Worm (Caenorhabditis elegans) whole organism, L4 larva: ENCODE results near the gene cri-3.
A peak's percentile ranks its signal among the peaks of the same experiment; 100 is the strongest.

ENCODE experiments used
- D1046.2 ChIP-seq: fragments of 200-800 bp; sonication (Bioruptor generic); IDR thresholded peaks from 2 replicates; pipeline ENCODE4 v1.3.6; 2022; ENCODE audit warnings: missing genetic modification characterization, missing compliant biosample characterization
- F26F4.8 ChIP-seq: fragments of 200-800 bp; sonication (Bioruptor generic); conservative IDR thresholded peaks from 2 replicates; pipeline ENCODE4 v1.3.6; 2022; ENCODE audit warnings: missing genetic modification characterization, missing compliant biosample characterization
- F44E2.7 ChIP-seq: fragments of 200-800 bp; sonication (Bioruptor generic); IDR thresholded peaks from 2 replicates; pipeline ENCODE4 v2.1.2; 2022; ENCODE audit warnings: missing genetic modification characterization, missing compliant biosample characterization
- R02D3.7 ChIP-seq: fragments of 150-350 bp; sonication (generic microtip); optimal IDR thresholded peaks from 3 replicates; lab custom pipeline; 2014; ENCODE audit warnings: missing biosample characterization, missing genetic modification characterization
- T26A8.4 ChIP-seq: fragments of 200-800 bp; sonication (Bioruptor generic); IDR thresholded peaks from 2 replicates; pipeline ENCODE4 v1.3.6; 2022; ENCODE audit warnings: missing genetic modification characterization, missing compliant biosample characterization
- Y5F2A.4 ChIP-seq: fragments of 200-800 bp; sonication (Bioruptor generic); optimal IDR thresholded peaks from 2 replicates; lab custom pipeline; 2018; ENCODE audit warnings: mild to moderate bottlenecking, missing genetic modification characterization, missing compliant biosample characterization
- ZK337.2 ChIP-seq: fragments of 200-800 bp; sonication (Bioruptor generic); IDR thresholded peaks from 2 replicates; pipeline ENCODE4 v1.3.6; 2022; ENCODE audit warnings: missing genetic modification reagents, missing genetic modification characterization, missing compliant biosample characterization
- aha-1 ChIP-seq: fragments of 150-350 bp; peaks from one replicate; lab custom pipeline; 2014; ENCODE audit warnings: missing biosample characterization, missing genetic modification characterization
- ceh-28 ChIP-seq: fragments of 150-350 bp; optimal IDR thresholded peaks from 2 replicates; lab custom pipeline; 2014; ENCODE audit warnings: missing biosample characterization, missing genetic modification reagents, missing genetic modification characterization
- ceh-44 ChIP-seq: fragments of 200-800 bp; sonication (Bioruptor generic); IDR thresholded peaks from 2 replicates; pipeline ENCODE4 v1.3.6; 2022; ENCODE audit warnings: missing genetic modification reagents, missing genetic modification characterization, missing compliant biosample characterization
- daf-16 ChIP-seq, 3 experiments: sonication (generic microtip); optimal IDR thresholded peaks; 2 replicates each; lab custom pipeline; 2016 to 2017; ENCODE audit warnings: missing genetic modification characterization in 3 of 3, missing genetic modification reagents in 3 of 3, mild to moderate bottlenecking in 2 of 3, missing compliant biosample characterization in 2 of 3, missing biosample characterization in 1 of 3, moderate library complexity in 1 of 3
- dmd-6 ChIP-seq: fragments of 200-800 bp; sonication (Bioruptor generic); IDR thresholded peaks from 2 replicates; pipeline ENCODE4 v1.3.6; 2022; ENCODE audit warnings: missing genetic modification reagents, missing genetic modification characterization, missing compliant biosample characterization
- dpl-1 ChIP-seq: fragments of 150-350 bp; optimal IDR thresholded peaks from 2 replicates; lab custom pipeline; 2014; ENCODE audit warnings: missing biosample characterization, missing genetic modification reagents, missing genetic modification characterization
- dve-1 ChIP-seq: sonication (generic microtip); optimal IDR thresholded peaks from 2 replicates; lab custom pipeline; 2017; ENCODE audit warnings: antibody characterized with exemption, mild to moderate bottlenecking, missing genetic modification characterization, missing compliant biosample characterization; ENCODE audit not compliant: insufficient read depth
- fos-1 ChIP-seq: fragments of 150-350 bp; optimal IDR thresholded peaks from 2 replicates; lab custom pipeline; 2014; ENCODE audit warnings: missing biosample characterization, missing genetic modification characterization
- hlh-11 ChIP-seq: fragments of 200-800 bp; sonication (Bioruptor generic); optimal IDR thresholded peaks from 2 replicates; lab custom pipeline; 2018; ENCODE audit warnings: mild to moderate bottlenecking, missing genetic modification characterization, missing compliant biosample characterization
- hlh-30 ChIP-seq: sonication (generic microtip); optimal IDR thresholded peaks from 2 replicates; lab custom pipeline; 2017; ENCODE audit warnings: antibody characterized with exemption, mild to moderate bottlenecking, missing genetic modification characterization, missing compliant biosample characterization; ENCODE audit not compliant: insufficient read depth
- jun-1 ChIP-seq: fragments of 150-350 bp; optimal IDR thresholded peaks from 2 replicates; lab custom pipeline; 2014; ENCODE audit warnings: missing biosample characterization, missing genetic modification reagents, missing genetic modification characterization
- lin-13 ChIP-seq: fragments of 150-350 bp; optimal IDR thresholded peaks from 2 replicates; lab custom pipeline; 2014; ENCODE audit warnings: missing biosample characterization, missing genetic modification reagents, missing genetic modification characterization
- lin-38 ChIP-seq: fragments of 200-800 bp; sonication (Bioruptor generic); IDR thresholded peaks from 2 replicates; pipeline ENCODE4 v1.3.6; 2022; ENCODE audit warnings: missing genetic modification reagents, missing genetic modification characterization, missing compliant biosample characterization
- lir-3 ChIP-seq: sonication (generic microtip); optimal IDR thresholded peaks from 2 replicates; lab custom pipeline; 2016; ENCODE audit warnings: mild to moderate bottlenecking, missing genetic modification characterization, missing compliant biosample characterization
- madf-5 ChIP-seq, 2 experiments: fragments of 200-800 bp; sonication (Bioruptor generic); IDR thresholded peaks; 2 replicates each; pipeline ENCODE4 v1.3.6; 2022; ENCODE audit warnings: missing compliant biosample characterization in 2 of 2, missing genetic modification characterization in 2 of 2
- madf-9 ChIP-seq: fragments of 200-800 bp; sonication (Bioruptor generic); conservative IDR thresholded peaks from 2 replicates; pipeline ENCODE4 v1.3.6; 2022; ENCODE audit warnings: missing genetic modification reagents, missing genetic modification characterization, missing compliant biosample characterization
- mdl-1 ChIP-seq, 2 experiments: fragments of 150-350 bp in 1 of 2; sonication (generic microtip) in 1 of 2; optimal IDR thresholded peaks; 2 replicates each; lab custom pipeline; 2014 to 2017; ENCODE audit warnings: missing biosample characterization in 2 of 2, missing genetic modification characterization in 2 of 2
- mep-1 ChIP-seq: fragments of 150-350 bp; sonication (generic microtip); optimal IDR thresholded peaks from 3 replicates; lab custom pipeline; 2014; ENCODE audit warnings: missing biosample characterization, missing genetic modification characterization
- nhr-28 ChIP-seq: fragments of 150-350 bp; optimal IDR thresholded peaks from 2 replicates; lab custom pipeline; 2014; ENCODE audit warnings: missing biosample characterization, missing genetic modification characterization
- nhr-77 ChIP-seq: fragments of 150-350 bp; optimal IDR thresholded peaks from 2 replicates; lab custom pipeline; 2014; ENCODE audit warnings: missing biosample characterization, missing genetic modification characterization
- pqm-1 ChIP-seq: sonication (generic microtip); optimal IDR thresholded peaks from 2 replicates; lab custom pipeline; 2017; ENCODE audit warnings: missing biosample characterization, missing genetic modification characterization
- saeg-2 ChIP-seq: fragments of 200-800 bp; sonication (Bioruptor generic); IDR thresholded peaks from 2 replicates; pipeline ENCODE4 v1.3.6; 2022; ENCODE audit warnings: missing genetic modification reagents, missing genetic modification characterization, missing compliant biosample characterization
- snpc-4 ChIP-seq: fragments of 150-350 bp; optimal IDR thresholded peaks from 2 replicates; lab custom pipeline; 2014; ENCODE audit warnings: missing biosample characterization, missing genetic modification characterization
- spr-3 ChIP-seq: fragments of 200-800 bp; sonication (Bioruptor generic); optimal IDR thresholded peaks from 2 replicates; lab custom pipeline; 2018; ENCODE audit warnings: mild to moderate bottlenecking, missing genetic modification characterization, missing compliant biosample characterization
- tag-97 ChIP-seq: fragments of 200-800 bp; sonication (Bioruptor generic); IDR thresholded peaks from 2 replicates; pipeline ENCODE4 v1.3.6; 2022; ENCODE audit warnings: missing genetic modification characterization, missing compliant biosample characterization
- tra-1 ChIP-seq: fragments of 200-800 bp; sonication (Bioruptor generic); IDR thresholded peaks from 2 replicates; pipeline ENCODE4 v1.3.6; 2022; ENCODE audit warnings: missing genetic modification reagents, missing genetic modification characterization, missing compliant biosample characterization
- unc-130 ChIP-seq: sonication (generic microtip); optimal IDR thresholded peaks from 2 replicates; lab custom pipeline; 2016; ENCODE audit warnings: missing genetic modification reagents, missing genetic modification characterization, missing compliant biosample characterization
- unc-62 ChIP-seq, 3 experiments: fragments of 150-350 bp in 1 of 3; sonication (generic microtip); optimal IDR thresholded peaks in 2 of 3; peaks in 1 of 3; 1 replicate in 1 of 3; 2 replicates in 2 of 3; lab custom pipeline; 2014 to 2017; ENCODE audit warnings: missing biosample characterization in 3 of 3, missing genetic modification characterization in 3 of 3, missing genetic modification reagents in 3 of 3, missing genotype in 1 of 3
- zag-1 ChIP-seq: fragments of 150-350 bp; optimal IDR thresholded peaks from 2 replicates; lab custom pipeline; 2014; ENCODE audit warnings: missing biosample characterization, missing genetic modification characterization
- ztf-11 ChIP-seq: fragments of 150-350 bp; optimal IDR thresholded peaks from 2 replicates; lab custom pipeline; 2014; ENCODE audit warnings: missing biosample characterization, missing genetic modification characterization

Gene cri-3

DNA sequence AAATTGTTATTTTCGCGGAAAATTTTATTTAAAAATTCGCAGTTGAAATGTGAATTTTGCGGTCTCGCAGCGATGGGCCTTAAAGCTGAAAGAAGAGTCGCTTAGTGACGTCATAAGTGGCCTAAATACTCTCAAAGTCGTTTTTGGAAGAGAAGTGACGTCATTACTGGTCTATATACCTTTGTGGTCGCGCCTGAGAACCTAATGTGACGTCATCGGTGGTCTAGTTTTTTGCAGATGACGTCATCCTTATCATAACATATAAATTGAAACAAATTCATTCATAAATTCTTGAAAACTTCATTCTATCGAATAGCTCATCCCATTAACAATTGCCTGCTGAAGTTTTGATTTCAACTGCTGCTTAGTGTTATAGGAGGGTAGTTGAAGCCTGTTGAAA, 19.0 kb upstream of the cri-3 start:
- no peak for TF ChIP-seq madf-9 (GFP tag; lab: Robert Waterston, UW)
- no peak for TF ChIP-seq R02D3.7
- no peak for TF ChIP-seq dpl-1 (GFP tag; lab: Kevin White, UChicago)
- TF ChIP-seq ceh-44 (GFP tag; lab: Robert Waterston, UW): no peak
- TF ChIP-seq tag-97: no peak
- no peak for TF ChIP-seq lir-3 (tag; lab: Kevin White, UChicago)

ce11 chrIII:3377700-3378099, 18.5 kb upstream of the cri-3 start:
- TF ChIP-seq lin-38 (no peak), zag-1 (tag; lab: Kevin White, UChicago) (no peak), hlh-11 (tag; lab: Kevin White, UChicago) (peak; percentile 27), saeg-2 (GFP tag; lab: Robert Waterston, UW) (no peak), fos-1 (tag; lab: Kevin White, UChicago) (no peak), mep-1 (tag; lab: Kevin White, UChicago) (peak; percentile 15), mdl-1 (tag; optimal IDR thresholded peaks at IDR 0.05; lab: Kevin White, UChicago) (peak in 1 of 2 experiments; percentile 24), spr-3 (GFP tag; lab: Kevin White, UChicago) (no peak), nhr-28 (tag; lab: Kevin White, UChicago) (peak; percentile 38), ztf-11 (tag; lab: Kevin White, UChicago) (no peak), F44E2.7 (no peak), ZK337.2 (GFP tag; lab: Robert Waterston, UW) (no peak), nhr-77 (no peak), Y5F2A.4 (GFP tag; lab: Kevin White, UChicago) (no peak), madf-5 (GFP tag; IDR thresholded peaks at IDR 0.05; lab: Robert Waterston, UW) (no peak), tra-1 (GFP tag; lab: Robert Waterston, UW) (0 out of 2 replicates have a peak, but pooled peaks have one; percentile 29), dmd-6 (GFP tag; lab: Robert Waterston, UW) (peak; percentile 17; the same call in 1 of the 2 replicates), hlh-30 (tag; lab: Kevin White, UChicago) (peak; percentile 81), jun-1 (tag; lab: Kevin White, UChicago) (no peak), dpl-1 (GFP tag; lab: Kevin White, UChicago) (no peak), lin-13 (GFP tag; lab: Kevin White, UChicago) (peak; percentile 25), D1046.2 (GFP tag; lab: Robert Waterston, UW) (no peak), snpc-4 (tag; lab: Kevin White, UChicago) (peak; percentile 66), daf-16 (GFP tag; optimal IDR thresholded peaks at IDR 0.05; lab: Kevin White, UChicago) (no peak), daf-16 (tag; optimal IDR thresholded peaks at IDR 0.05; lab: Kevin White, UChicago) (no peak), ceh-44 (GFP tag; lab: Robert Waterston, UW) (no peak), dve-1 (tag; lab: Kevin White, UChicago) (no peak), ceh-28 (tag; lab: Kevin White, UChicago) (no peak)

ce11 chrIII:3381866-3382265, 14.3 kb upstream of the cri-3 start:
- TF ChIP-seq unc-130 (GFP tag; lab: Kevin White, UChicago): no peak
- TF ChIP-seq unc-62 (GFP tag; optimal IDR thresholded peaks at IDR 0.05 in 1 of 2; lab: Kevin White, UChicago): peak in 1 of 2 experiments; percentile 97
- TF ChIP-seq unc-62 (tag; optimal IDR thresholded peaks at IDR 0.05; lab: Kevin White, UChicago): no peak
- TF ChIP-seq F26F4.8: no peak

ce11 chrIII:3382465-3382864, 13.7 kb upstream of the cri-3 start:
- no peak for TF ChIP-seq pqm-1 (tag; lab: Kevin White, UChicago)
- TF ChIP-seq unc-62 (GFP tag; optimal IDR thresholded peaks at IDR 0.05 in 1 of 2; lab: Kevin White, UChicago): peak in 1 of 2 experiments; percentile 85
- no peak for TF ChIP-seq unc-62 (tag; optimal IDR thresholded peaks at IDR 0.05; lab: Kevin White, UChicago)
- TF ChIP-seq T26A8.4: no peak
- TF ChIP-seq aha-1: peak; percentile 80
- TF ChIP-seq lir-3 (tag; lab: Kevin White, UChicago): no peak
